Worm (Caenorhabditis elegans): ENCODE data around the gene rrsr-1.

ce11 chrV:14437355-14437754, 12.5 kb upstream of the rrsr-1 start:
- no peak for TF ChIP-seq lin-39 (tag; optimal IDR thresholded peaks at IDR 0.05)
- no peak for TF ChIP-seq ama-1 (optimal IDR thresholded peaks at IDR 0.05)
- no peak for TF ChIP-seq alr-1 (tag; optimal IDR thresholded peaks at IDR 0.05)
- TF ChIP-seq nhr-237 (tag; optimal IDR thresholded peaks at IDR 0.05) = no peak
- no peak for TF ChIP-seq lsy-2 (tag; optimal IDR thresholded peaks at IDR 0.05)
- TF ChIP-seq blmp-1 (tag; optimal IDR thresholded peaks at IDR 0.05; ENCODE audit: insufficient read depth) = no peak
- TF ChIP-seq nhr-11 (tag; optimal IDR thresholded peaks at IDR 0.05) = no peak
- TF ChIP-seq ztf-1 (GFP tag; conservative IDR thresholded peaks at IDR 0.05) = no peak

Measured in whole organism, L2 larva.